Worm (Caenorhabditis elegans): ENCODE measurements around the gene srx-47.

ce11 chrV:9370986-9371385, 21.2 kb downstream of the srx-47 start, which contains the start of gene E02C12.6:
- TF ChIP-seq nhr-11 (tag; optimal IDR thresholded peaks at IDR 0.05) (no peak), nhr-237 (tag; optimal IDR thresholded peaks at IDR 0.05) (no peak), lin-39 (tag; optimal IDR thresholded peaks at IDR 0.05) (no peak), ZK546.5 (tag; optimal IDR thresholded peaks at IDR 0.05) (no peak), nhr-77 (tag; optimal IDR thresholded peaks at IDR 0.05) (no peak)
